Fruit fly (Drosophila melanogaster) whole organism, embryonic: ENCODE results near the gene Ccdc114.

Source experiments
- Adf1 ChIP-seq: fragments of 200-800 bp; sonication (Bioruptor generic); IDR thresholded peaks from 2 replicates; pipeline ENCODE4 v1.3.6; 2022; ENCODE audit warnings: missing biosample characterization, missing genetic modification characterization
- Aef1 ChIP-seq: fragments of 200-800 bp; sonication (Bioruptor generic); IDR thresholded peaks from 3 replicates; pipeline ENCODE4 v1.3.6; 2022; ENCODE audit warnings: missing biosample characterization, missing genetic modification characterization
- Atf6 ChIP-seq: fragments of 200-800 bp; sonication (Bioruptor generic); IDR thresholded peaks from 2 replicates; pipeline ENCODE4 v1.3.6; 2022; ENCODE audit warnings: missing biosample characterization, missing genetic modification characterization
- Blimp-1 ChIP-seq: fragments of 200-800 bp; sonication (Bioruptor generic); optimal IDR thresholded peaks from 3 replicates; lab custom pipeline; 2018; ENCODE audit warnings: missing biosample characterization, missing genetic modification characterization, mild to moderate bottlenecking, moderate library complexity, missing genetic modification reagents
- CG10979 ChIP-seq: fragments of 200-800 bp; sonication (Bioruptor generic); optimal IDR thresholded peaks from 2 replicates; lab custom pipeline; 2018; ENCODE audit warnings: missing biosample characterization, mild to moderate bottlenecking, missing genetic modification characterization, moderate library complexity
- CG17802 ChIP-seq: fragments of 200-800 bp; sonication (Bioruptor generic); optimal IDR thresholded peaks from 2 replicates; lab custom pipeline; 2018; ENCODE audit warnings: missing biosample characterization, mild to moderate bottlenecking, missing genetic modification characterization, moderate library complexity
- CG18011 ChIP-seq: fragments of 200-800 bp; sonication (Bioruptor generic); optimal IDR thresholded peaks from 2 replicates; lab custom pipeline; 2017; ENCODE audit warnings: missing biosample characterization, missing genetic modification characterization, mild to moderate bottlenecking, moderate library complexity, missing genotype
- CG18619 ChIP-seq: fragments of 200-800 bp; sonication (Bioruptor generic); optimal IDR thresholded peaks from 3 replicates; lab custom pipeline; 2017; ENCODE audit warnings: missing biosample characterization, mild to moderate bottlenecking, missing genetic modification characterization
- CG7839 ChIP-seq: fragments of 200-800 bp; sonication (Bioruptor generic); optimal IDR thresholded peaks from 3 replicates; lab custom pipeline; 2018; ENCODE audit warnings: missing biosample characterization, mild to moderate bottlenecking, missing genetic modification characterization, moderate library complexity
- CG8478 ChIP-seq: fragments of >200 bp; optimal IDR thresholded peaks from 2 replicates; lab custom pipeline; 2018
- CG9215 ChIP-seq: fragments of 200-800 bp; sonication (Bioruptor generic); IDR thresholded peaks from 2 replicates; pipeline ENCODE4 v1.3.6; 2022; ENCODE audit warnings: missing biosample characterization, missing genetic modification characterization
- Deaf1 ChIP-seq: fragments of 200-800 bp; optimal IDR thresholded peaks from 3 replicates; lab custom pipeline; 2019; ENCODE audit warnings: missing biosample characterization, mild to moderate bottlenecking, missing genetic modification characterization, moderate library complexity
- Ets65A ChIP-seq: fragments of 200-800 bp; sonication (Bioruptor generic); peaks from one replicate; lab custom pipeline; 2016; ENCODE audit warnings: missing biosample characterization, missing genetic modification characterization
- Fer2 ChIP-seq: fragments of 200-800 bp; sonication (Bioruptor generic); optimal IDR thresholded peaks from 2 replicates; lab custom pipeline; 2018; ENCODE audit warnings: missing biosample characterization, mild to moderate bottlenecking, missing genetic modification characterization, moderate library complexity
- Gsc ChIP-seq: fragments of 200-800 bp; sonication (Bioruptor generic); IDR thresholded peaks from 2 replicates; pipeline ENCODE4 v1.3.6; 2022; ENCODE audit warnings: missing biosample characterization, missing genetic modification characterization
- Hey ChIP-seq: fragments of 200-800 bp; sonication (Bioruptor generic); optimal IDR thresholded peaks from 3 replicates; lab custom pipeline; 2018; ENCODE audit warnings: missing biosample characterization, mild to moderate bottlenecking, missing genetic modification characterization
- Hmr ChIP-seq: fragments of 200-800 bp; sonication (Bioruptor generic); optimal IDR thresholded peaks from 3 replicates; lab custom pipeline; 2017; ENCODE audit warnings: mild to moderate bottlenecking, missing biosample characterization, missing genetic modification reagents, missing genetic modification characterization
- Kr ChIP-seq: fragments of 200-800 bp; sonication (Bioruptor generic); optimal IDR thresholded peaks from 2 replicates; lab custom pipeline; 2017; ENCODE audit warnings: missing biosample characterization, mild to moderate bottlenecking, missing genetic modification characterization
- Meics ChIP-seq: fragments of 200-800 bp; sonication (Bioruptor generic); optimal IDR thresholded peaks from 2 replicates; lab custom pipeline; 2017; ENCODE audit warnings: missing biosample characterization, mild to moderate bottlenecking, missing genetic modification characterization
- Optix ChIP-seq: fragments of 200-800 bp; sonication (Bioruptor generic); IDR thresholded peaks from 3 replicates; pipeline ENCODE4 v1.3.6; 2022; ENCODE audit warnings: missing biosample characterization, missing genetic modification characterization
- Pdp1 ChIP-seq, 2 experiments: fragments of 200-800 bp; sonication (Bioruptor generic); optimal IDR thresholded peaks; 3 replicates each; lab custom pipeline; 2016; ENCODE audit warnings: missing biosample characterization in 2 of 2, missing genetic modification characterization in 2 of 2, mild to moderate bottlenecking in 1 of 2, moderate library complexity in 1 of 2
- Rx ChIP-seq: fragments of 200-800 bp; sonication (Bioruptor generic); IDR thresholded peaks from 2 replicates; pipeline ENCODE4 v1.3.6; 2022; ENCODE audit warnings: missing biosample characterization, missing genetic modification characterization
- Scr ChIP-seq: fragments of 200-800 bp; sonication (Bioruptor generic); IDR thresholded peaks from 2 replicates; pipeline ENCODE4 v1.3.6; 2022; ENCODE audit warnings: missing biosample characterization, missing genetic modification characterization; ENCODE audit not compliant: partially characterized antibody
- TFAM ChIP-seq: fragments of 200-800 bp; sonication (Bioruptor generic); optimal IDR thresholded peaks from 2 replicates; lab custom pipeline; 2017; ENCODE audit warnings: missing biosample characterization, missing genetic modification characterization, inconsistent platforms
- amos ChIP-seq: fragments of 200-800 bp; sonication (Bioruptor generic); IDR thresholded peaks from 2 replicates; pipeline ENCODE4 v1.3.6; 2022; ENCODE audit warnings: missing biosample characterization, missing genetic modification characterization; ENCODE audit not compliant: partially characterized antibody
- cg ChIP-seq: fragments of 200-800 bp; sonication (Bioruptor generic); optimal IDR thresholded peaks from 3 replicates; lab custom pipeline; 2019; ENCODE audit warnings: missing biosample characterization, mild to moderate bottlenecking, missing genetic modification characterization, moderate library complexity
- da ChIP-seq: fragments of 200-800 bp; sonication (Bioruptor generic); optimal IDR thresholded peaks from 2 replicates; lab custom pipeline; 2016; ENCODE audit warnings: missing biosample characterization, missing genetic modification characterization
- en ChIP-seq: fragments of 200-800 bp; sonication (Bioruptor generic); optimal IDR thresholded peaks from 2 replicates; lab custom pipeline; 2016; ENCODE audit warnings: missing biosample characterization, missing genetic modification characterization
- eyg ChIP-seq: fragments of 200-800 bp; sonication (Bioruptor generic); optimal IDR thresholded peaks from 3 replicates; lab custom pipeline; 2016; ENCODE audit warnings: missing biosample characterization, missing genetic modification characterization
- gcm ChIP-seq: fragments of 200-800 bp; sonication (Bioruptor generic); optimal IDR thresholded peaks from 2 replicates; lab custom pipeline; 2019; ENCODE audit warnings: missing biosample characterization, mild to moderate bottlenecking, missing genetic modification characterization, moderate library complexity
- ind ChIP-seq: fragments of 200-800 bp; sonication (Bioruptor generic); optimal IDR thresholded peaks from 3 replicates; lab custom pipeline; 2016; ENCODE audit warnings: missing biosample characterization, missing genetic modification characterization
- lbe ChIP-seq: fragments of 200-800 bp; sonication (Bioruptor generic); optimal IDR thresholded peaks from 2 replicates; lab custom pipeline; 2016; ENCODE audit warnings: missing biosample characterization, mild to moderate bottlenecking, missing genetic modification characterization
- lmd ChIP-seq: fragments of 200-800 bp; sonication (Bioruptor generic); IDR thresholded peaks from 2 replicates; pipeline ENCODE4 v1.3.6; 2022; ENCODE audit warnings: missing biosample characterization, missing genetic modification characterization
- nerfin-1 ChIP-seq: fragments of 200-800 bp; sonication (Bioruptor generic); optimal IDR thresholded peaks from 3 replicates; lab custom pipeline; 2019; ENCODE audit warnings: missing biosample characterization, mild to moderate bottlenecking, missing genetic modification characterization, moderate library complexity
- otp ChIP-seq: fragments of 200-800 bp; sonication (Bioruptor generic); IDR thresholded peaks from 3 replicates; pipeline ENCODE4, ENCODE4 v1.3.6; 2022; ENCODE audit warnings: missing biosample characterization, missing genetic modification characterization
- pan ChIP-seq, 4 experiments: fragments of >200 bp in 3 of 4; fragments of 200-800 bp in 1 of 4; sonication (Bioruptor generic) in 1 of 4; optimal IDR thresholded peaks in 3 of 4; IDR thresholded peaks in 1 of 4; 2 replicates each; pipeline versions ENCODE4 v1.3.6 to Lab custom; 2017 to 2022; ENCODE audit warnings: missing biosample characterization in 2 of 4, missing genetic modification characterization in 2 of 4, mixed read lengths in 1 of 4
- sr ChIP-seq: fragments of 200-800 bp; sonication (Bioruptor generic); IDR thresholded peaks from 3 replicates; pipeline ENCODE4 v1.3.6; 2022; ENCODE audit warnings: missing biosample characterization, missing genetic modification characterization
- tgo ChIP-seq: fragments of 200-800 bp; sonication (Bioruptor generic); IDR thresholded peaks from 3 replicates; pipeline ENCODE4 v1.3.6; 2022; ENCODE audit warnings: missing biosample characterization, missing genetic modification characterization
- tio ChIP-seq: fragments of 200-800 bp; sonication (Bioruptor generic); optimal IDR thresholded peaks from 2 replicates; lab custom pipeline; 2017; ENCODE audit warnings: missing biosample characterization, missing genetic modification characterization, inconsistent platforms
- unc-4 ChIP-seq: fragments of 200-800 bp; sonication (Bioruptor generic); IDR thresholded peaks from 2 replicates; pipeline ENCODE4 v1.3.6; 2022; ENCODE audit warnings: missing biosample characterization, missing genetic modification characterization; ENCODE audit not compliant: partially characterized antibody

Ccdc114 gene

DNA sequence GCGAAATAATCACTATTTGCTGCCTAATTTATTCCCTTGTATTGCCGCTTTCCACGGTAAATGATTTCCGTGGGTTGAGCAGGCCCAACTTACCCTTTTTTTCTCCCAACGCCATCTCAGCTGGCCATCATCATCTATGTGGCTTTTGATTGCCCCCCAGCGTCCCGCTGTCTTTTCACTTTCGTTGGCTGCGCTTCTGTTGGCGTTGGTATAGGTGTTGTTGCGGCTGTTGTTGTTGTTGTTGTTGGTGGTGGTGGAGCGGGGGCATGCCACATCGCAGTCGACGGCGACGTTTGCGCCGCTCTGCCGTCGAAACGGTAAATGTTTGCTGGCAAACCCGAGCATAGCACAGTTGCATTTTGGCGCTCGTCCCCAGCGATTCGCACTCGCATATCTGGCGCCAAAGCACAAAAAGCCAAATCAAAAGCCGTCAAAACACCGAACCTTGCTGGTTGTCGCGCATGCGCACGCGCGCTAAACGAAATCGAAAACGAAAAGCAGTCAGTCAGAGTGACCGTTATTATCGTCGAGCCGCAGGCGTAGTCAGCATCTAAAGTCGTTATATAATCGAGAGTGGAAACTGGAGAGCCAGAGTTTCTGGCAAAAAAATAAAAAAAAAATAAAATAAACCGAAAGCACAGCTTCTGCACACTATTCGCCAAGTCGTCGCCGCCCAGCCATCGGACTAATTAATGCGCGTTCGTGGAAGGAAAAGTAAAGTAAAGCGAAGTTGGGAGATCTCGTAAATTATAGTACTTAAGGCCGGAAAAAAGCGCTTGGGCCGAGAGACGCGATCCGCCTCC is 30.3 kb downstream of the Ccdc114 start, which contains the start of gene CG14892 (continued):
- TF ChIP-seq Scr, result no peak
- no peak for TF ChIP-seq Rx (GFP tag; lab: Robert Waterston, UW)
- no peak for TF ChIP-seq otp (GFP tag; lab: Robert Waterston, UW)
- TF ChIP-seq Gsc (GFP tag; lab: Robert Waterston, UW), result no peak
- no peak for TF ChIP-seq nerfin-1 (tag; lab: Kevin White, UChicago)
- TF ChIP-seq Hey (tag; lab: Kevin White, UChicago), result no peak
- 0 out of 3 replicates have a peak, but pooled peaks have one; percentile 28 for TF ChIP-seq sr (GFP tag; lab: Robert Waterston, UW)
- TF ChIP-seq ind (GFP tag; lab: Kevin White, UChicago), result no peak
- no peak for TF ChIP-seq lbe (GFP tag; lab: Kevin White, UChicago)
- no peak for TF ChIP-seq Fer2 (tag; lab: Kevin White, UChicago)
- no peak for TF ChIP-seq en (GFP tag; lab: Kevin White, UChicago)
- no peak for TF ChIP-seq Optix
- TF ChIP-seq unc-4 (GFP tag; lab: Robert Waterston, UW), result no peak
- no peak for TF ChIP-seq TFAM (GFP tag; lab: Kevin White, UChicago)
- TF ChIP-seq CG9215 (GFP tag; lab: Robert Waterston, UW), result peak; percentile 22; the same call in 1 of the 2 replicates
- no peak for TF ChIP-seq eyg
- no peak for TF ChIP-seq lmd
- TF ChIP-seq pan (optimal IDR thresholded peaks at IDR 0.05; lab: Kevin White, UChicago), result no peak
- peak in 1 of 2 experiments; percentile 22 for TF ChIP-seq pan (GFP tag; optimal IDR thresholded peaks at IDR 0.05 in 1 of 2, IDR thresholded peaks at IDR 0.05 in 1 of 2)
- TF ChIP-seq da, result no peak
- TF ChIP-seq CG18619 (GFP tag; lab: Kevin White, UChicago), result no peak
- TF ChIP-seq Aef1 (GFP tag; lab: Robert Waterston, UW), result no peak
- peak in 1 of 2 experiments; percentile 82 for TF ChIP-seq Pdp1 (GFP tag; optimal IDR thresholded peaks at IDR 0.05; lab: Kevin White, UChicago)
- TF ChIP-seq Kr (GFP tag; lab: Kevin White, UChicago), result no peak
- TF ChIP-seq Hmr, result no peak
- no peak for TF ChIP-seq CG18011
- no peak for TF ChIP-seq gcm (GFP tag; lab: Kevin White, UChicago)
- no peak for TF ChIP-seq tio (GFP tag; lab: Kevin White, UChicago)
- no peak for TF ChIP-seq CG17802
- TF ChIP-seq CG7839, result no peak
- no peak for TF ChIP-seq Atf6 (GFP tag; lab: Robert Waterston, UW)
- TF ChIP-seq, all 482 proteins: peak for 10

dm6 chr3R:16591407-16591806 is 33.1 kb downstream of the Ccdc114 start:
- TF ChIP-seq Meics (GFP tag; lab: Kevin White, UChicago) (no peak), amos (GFP tag; lab: Robert Waterston, UW) (no peak), Blimp-1 (GFP tag; lab: Kevin White, UChicago) (peak; percentile 80), CG10979 (tag; lab: Kevin White, UChicago) (no peak)

DNA sequence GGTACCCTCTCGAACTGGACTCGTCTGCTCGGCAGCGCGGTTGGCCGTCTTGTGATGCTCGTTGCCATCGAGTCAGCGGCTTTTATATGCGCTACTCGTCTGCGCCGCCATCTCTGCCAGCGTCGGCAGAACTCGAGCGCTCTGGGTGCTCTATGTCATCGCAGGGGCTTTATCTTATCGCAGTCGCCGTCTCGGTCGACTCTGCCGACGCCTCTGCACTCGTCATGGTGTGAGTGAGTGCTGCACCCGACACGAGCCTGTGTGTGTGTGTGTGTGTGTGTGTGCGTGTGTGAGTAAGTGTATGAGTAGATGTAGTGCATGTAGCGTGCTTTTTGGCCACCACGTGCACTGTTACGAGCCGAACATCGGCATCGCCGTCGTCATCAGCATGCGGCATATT is 40.9 kb downstream of the Ccdc114 start, which contains the start of gene Scp2:
Scp2 (minus strand) TSS at position 59 of the 400 bp plus-strand sequence.
- TF ChIP-seq Deaf1 (tag; lab: Kevin White, UChicago) (peak; percentile 64), cg (GFP tag; lab: Kevin White, UChicago) (peak; percentile 62), Adf1 (GFP tag; lab: Robert Waterston, UW) (peak; percentile 57; the same call in 1 of the 2 replicates), Ets65A (GFP tag; lab: Kevin White, UChicago) (peak; percentile 56), CG8478 (lab: Kevin White, UChicago) (peak; percentile 62), tgo (GFP tag; lab: Robert Waterston, UW) (no peak)
- TF ChIP-seq, all 482 proteins: peak for 5
